Fruit fly (Drosophila melanogaster): ENCODE measurements around the gene pins.

The pins gene

dm6 chr3R:27582634-27583181 lies at the start of gene pins:
Gene pins (plus strand): TSS chr3R:27582840.
- TF ChIP-seq D1 (tag; optimal IDR thresholded peaks at IDR 0.05) (no peak), gl (tag; optimal IDR thresholded peaks at IDR 0.05) (no peak), CG14655 (GFP tag; optimal IDR thresholded peaks at IDR 0.05) (no peak), CG4496 (GFP tag; IDR thresholded peaks at IDR 0.05) (no peak), Pif1A (GFP tag; optimal IDR thresholded peaks at IDR 0.05) (no peak), CG17806 (tag; optimal IDR thresholded peaks at IDR 0.05) (no peak), fd96Ca (GFP tag; IDR thresholded peaks at IDR 0.05) (no peak), rn (GFP tag; IDR thresholded peaks at IDR 0.05) (no peak)

dm6 chr3R:27533225-27533624 lies 49.4 kb upstream of the pins start:
- no peak for TF ChIP-seq fd96Ca (GFP tag; IDR thresholded peaks at IDR 0.05)
- TF ChIP-seq CG32121 (GFP tag; IDR thresholded peaks at IDR 0.05), result no peak
- TF ChIP-seq CG4496 (GFP tag; IDR thresholded peaks at IDR 0.05), result no peak
- no peak for TF ChIP-seq D1 (tag; optimal IDR thresholded peaks at IDR 0.05)
- no peak for TF ChIP-seq CG17806 (tag; optimal IDR thresholded peaks at IDR 0.05)

dm6 chr3R:27542197-27542596 lies 40.4 kb upstream of the pins start, which contains the start of gene Gr98b:
Gene Gr98b (plus strand): TSS chr3R:27542497.
- TF ChIP-seq EcR (GFP tag; optimal IDR thresholded peaks at IDR 0.05), result no peak
- TF ChIP-seq CG14655 (GFP tag; optimal IDR thresholded peaks at IDR 0.05), result no peak
- no peak for TF ChIP-seq Ets98B (GFP tag; IDR thresholded peaks at IDR 0.05)
- no peak for TF ChIP-seq fd96Ca (GFP tag; IDR thresholded peaks at IDR 0.05)
- TF ChIP-seq Pif1B (GFP tag; optimal IDR thresholded peaks at IDR 0.05), result no peak
- no peak for TF ChIP-seq CG10348 (GFP tag; IDR thresholded peaks at IDR 0.05)
- no peak for TF ChIP-seq CG8301 (tag; optimal IDR thresholded peaks at IDR 0.05)
- TF ChIP-seq CG4496 (GFP tag; IDR thresholded peaks at IDR 0.05), result no peak

- TF ChIP-seq CG13204 (GFP tag; optimal IDR thresholded peaks at IDR 0.05), result no peak
- no peak for TF ChIP-seq CG14655 (GFP tag; optimal IDR thresholded peaks at IDR 0.05)
Observed at dm6 chr3R:27544143-27544542, 38.5 kb upstream of the pins start, which contains the start of gene Gr98c. Gene Gr98c (plus strand): TSS chr3R:27544443.

- TF ChIP-seq CG9948 (tag; optimal IDR thresholded peaks at IDR 0.05), result no peak
- no peak for TF ChIP-seq CG10348 (GFP tag; IDR thresholded peaks at IDR 0.05)
- no peak for TF ChIP-seq CG4496 (GFP tag; IDR thresholded peaks at IDR 0.05)
- no peak for TF ChIP-seq Pif1A (GFP tag; optimal IDR thresholded peaks at IDR 0.05)
- TF ChIP-seq CG17806 (tag; optimal IDR thresholded peaks at IDR 0.05), result no peak
- no peak for TF ChIP-seq CG8159 (tag; optimal IDR thresholded peaks at IDR 0.05)
- no peak for TF ChIP-seq rn (GFP tag; IDR thresholded peaks at IDR 0.05)
- no peak for TF ChIP-seq D1 (tag; optimal IDR thresholded peaks at IDR 0.05)
- TF ChIP-seq Ets98B (GFP tag; IDR thresholded peaks at IDR 0.05), result no peak
Observed at dm6 chr3R:27545752-27546151, 36.9 kb upstream of the pins start, which contains the start of gene Gr98d. Gene Gr98d (plus strand): TSS chr3R:27546052.

- no peak for TF ChIP-seq Ets98B (GFP tag; IDR thresholded peaks at IDR 0.05)
- no peak for TF ChIP-seq CG10348 (GFP tag; IDR thresholded peaks at IDR 0.05)
- no peak for TF ChIP-seq rn (GFP tag; IDR thresholded peaks at IDR 0.05)
- TF ChIP-seq fd96Ca (GFP tag; IDR thresholded peaks at IDR 0.05), result no peak
- TF ChIP-seq CG8159 (tag; optimal IDR thresholded peaks at IDR 0.05), result no peak
- no peak for TF ChIP-seq D1 (tag; optimal IDR thresholded peaks at IDR 0.05)
- no peak for TF ChIP-seq CG4496 (GFP tag; IDR thresholded peaks at IDR 0.05)
- no peak for TF ChIP-seq Pif1A (GFP tag; optimal IDR thresholded peaks at IDR 0.05)
- TF ChIP-seq Pif1B (GFP tag; optimal IDR thresholded peaks at IDR 0.05), result no peak
- TF ChIP-seq CG15710 (tag; optimal IDR thresholded peaks at IDR 0.05), result no peak
- no peak for TF ChIP-seq CG32121 (GFP tag; IDR thresholded peaks at IDR 0.05)
- TF ChIP-seq CG14655 (GFP tag; optimal IDR thresholded peaks at IDR 0.05), result no peak
- TF ChIP-seq CG9948 (tag; optimal IDR thresholded peaks at IDR 0.05), result no peak
- no peak for TF ChIP-seq CG8301 (tag; optimal IDR thresholded peaks at IDR 0.05)
- TF ChIP-seq CG13204 (GFP tag; optimal IDR thresholded peaks at IDR 0.05), result no peak
- no peak for TF ChIP-seq gl (tag; optimal IDR thresholded peaks at IDR 0.05)
- no peak for TF ChIP-seq EcR (GFP tag; optimal IDR thresholded peaks at IDR 0.05)
- TF ChIP-seq CG17806 (tag; optimal IDR thresholded peaks at IDR 0.05), result no peak
Observed at dm6 chr3R:27547378-27547949, 35.2 kb upstream of the pins start.

- TF ChIP-seq CG8301 (tag; optimal IDR thresholded peaks at IDR 0.05) (no peak), Ets98B (GFP tag; IDR thresholded peaks at IDR 0.05) (no peak)
Observed at dm6 chr3R:27552710-27553109, 29.9 kb upstream of the pins start.

dm6 chr3R:27553379-27553778 lies 29.3 kb upstream of the pins start:
- no peak for TF ChIP-seq CG13204 (GFP tag; optimal IDR thresholded peaks at IDR 0.05)
- TF ChIP-seq CG10348 (GFP tag; IDR thresholded peaks at IDR 0.05), result no peak
- TF ChIP-seq CG12605 (GFP tag; IDR thresholded peaks at IDR 0.05), result no peak
- TF ChIP-seq CG14655 (GFP tag; optimal IDR thresholded peaks at IDR 0.05), result no peak
- no peak for TF ChIP-seq rn (GFP tag; IDR thresholded peaks at IDR 0.05)
- no peak for TF ChIP-seq Pif1A (GFP tag; optimal IDR thresholded peaks at IDR 0.05)
- TF ChIP-seq Ets98B (GFP tag; IDR thresholded peaks at IDR 0.05), result no peak
- TF ChIP-seq CG8159 (tag; optimal IDR thresholded peaks at IDR 0.05), result no peak
- TF ChIP-seq CG17806 (tag; optimal IDR thresholded peaks at IDR 0.05), result no peak
- TF ChIP-seq CG4496 (GFP tag; IDR thresholded peaks at IDR 0.05), result no peak
- TF ChIP-seq CG32121 (GFP tag; IDR thresholded peaks at IDR 0.05), result no peak
